Worm (Caenorhabditis elegans) whole organism, early embryonic: ENCODE measurements around the gene nbs-1.

ENCODE experiments used
- F13C5.2 ChIP-seq: sonication (generic microtip); optimal IDR thresholded peaks from 2 replicates; lab custom pipeline; 2017; ENCODE audit warnings: mild to moderate bottlenecking, missing genetic modification characterization, inconsistent platforms, missing compliant biosample characterization
- aly-1 ChIP-seq: sonication (generic microtip); optimal IDR thresholded peaks from 2 replicates; lab custom pipeline; 2016; ENCODE audit warnings: missing genetic modification characterization, missing compliant biosample characterization
- ama-1 ChIP-seq: fragments of 150-350 bp; optimal IDR thresholded peaks from 2 replicates; lab custom pipeline; 2014
- ceh-13 ChIP-seq: fragments of 200-800 bp; sonication (Bioruptor generic); optimal IDR thresholded peaks from 2 replicates; lab custom pipeline; 2018; ENCODE audit warnings: mild to moderate bottlenecking, missing genetic modification characterization, missing compliant biosample characterization
- ets-7 ChIP-seq: sonication (generic microtip); optimal IDR thresholded peaks from 2 replicates; lab custom pipeline; 2016; ENCODE audit warnings: missing genotype, missing genetic modification characterization, missing compliant biosample characterization
- flt-1 ChIP-seq: fragments of 200-800 bp; sonication (Bioruptor generic); IDR thresholded peaks from 2 replicates; pipeline ENCODE4 v1.3.6; 2022; ENCODE audit warnings: missing genetic modification characterization, missing compliant biosample characterization
- hmbx-1 ChIP-seq: sonication (generic microtip); optimal IDR thresholded peaks from 2 replicates; lab custom pipeline; 2016; ENCODE audit warnings: mild to moderate bottlenecking, missing genetic modification characterization, missing compliant biosample characterization
- hmg-4 ChIP-seq: fragments of 200-800 bp; sonication (Bioruptor generic); optimal IDR thresholded peaks from 2 replicates; lab custom pipeline; 2018; ENCODE audit warnings: mild to moderate bottlenecking, missing genetic modification characterization, missing compliant biosample characterization
- pes-1 ChIP-seq: fragments of 200-800 bp; sonication (Bioruptor generic); IDR thresholded peaks from 2 replicates; pipeline ENCODE4 v1.3.6; 2022; ENCODE audit warnings: missing genetic modification reagents, missing genetic modification characterization, missing compliant biosample characterization
- sea-1 ChIP-seq: fragments of 200-800 bp; sonication (Bioruptor generic); conservative IDR thresholded peaks from 2 replicates; pipeline ENCODE4 v1.3.6; 2022; ENCODE audit warnings: missing genetic modification characterization, missing compliant biosample characterization
- tbx-11 ChIP-seq: fragments of 200-800 bp; sonication (Bioruptor generic); IDR thresholded peaks from 2 replicates; pipeline ENCODE4 v1.3.6; 2022; ENCODE audit warnings: missing genetic modification characterization, missing compliant biosample characterization
- tbx-37 ChIP-seq: fragments of 200-800 bp; sonication (Bioruptor generic); conservative IDR thresholded peaks from 2 replicates; pipeline ENCODE4 v1.3.6; 2022; ENCODE audit warnings: missing genetic modification reagents, missing genetic modification characterization, missing compliant biosample characterization
- tra-4 ChIP-seq: sonication (generic microtip); optimal IDR thresholded peaks from 2 replicates; lab custom pipeline; 2017; ENCODE audit warnings: missing genetic modification characterization, missing compliant biosample characterization

DNA sequence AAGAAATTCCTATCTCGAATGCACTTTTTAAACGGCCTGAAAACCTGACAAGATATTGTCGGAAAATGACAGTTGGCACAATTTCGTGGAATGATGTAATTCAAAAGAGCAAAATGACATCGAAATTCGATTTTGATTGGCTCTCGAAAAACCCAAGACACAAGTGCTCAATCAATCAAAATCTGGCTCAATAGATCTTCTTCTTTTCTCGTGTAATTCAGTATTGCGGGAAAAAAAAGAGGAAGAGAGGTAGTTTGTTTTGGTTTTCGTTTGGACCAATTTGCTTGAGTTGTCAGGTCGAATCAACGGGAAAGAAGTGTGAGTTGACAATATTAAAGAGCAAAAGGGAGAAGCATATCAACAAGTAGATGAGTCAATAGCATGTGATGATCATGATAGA lies 39.5 kb upstream of the nbs-1 start:
- TF ChIP-seq tbx-11 (GFP tag; lab: Robert Waterston, UW) (no peak), ceh-13 (no peak), tbx-37 (GFP tag; lab: Robert Waterston, UW) (no peak), F13C5.2 (tag; lab: Kevin White, UChicago) (no peak), sea-1 (no peak), aly-1 (tag; lab: Kevin White, UChicago) (no peak), pes-1 (GFP tag; lab: Robert Waterston, UW) (no peak), tra-4 (tag; lab: Kevin White, UChicago) (no peak), flt-1 (GFP tag; lab: Robert Waterston, UW) (no peak), ama-1 (lab: Kevin White, UChicago) (no peak), hmg-4 (GFP tag; lab: Kevin White, UChicago) (no peak), hmbx-1 (tag; lab: Kevin White, UChicago) (no peak), ets-7 (tag; lab: Kevin White, UChicago) (no peak)
